Fruit fly (Drosophila melanogaster) whole organism, embryonic: Measurements from ENCODE around the gene Lim3.

ENCODE experiments used
- Adf1 ChIP-seq: fragments of 200-800 bp; sonication (Bioruptor generic); IDR thresholded peaks from 2 replicates; pipeline ENCODE4 v1.3.6; 2022; ENCODE audit warnings: missing biosample characterization, missing genetic modification characterization
- Atf3 ChIP-seq: fragments of 200-800 bp; sonication (Bioruptor generic); optimal IDR thresholded peaks from 3 replicates; lab custom pipeline; 2016; ENCODE audit warnings: missing biosample characterization, missing genetic modification characterization
- Bgb ChIP-seq: fragments of 200-800 bp; sonication (Bioruptor generic); IDR thresholded peaks from 2 replicates; pipeline ENCODE4 v1.3.6; 2022; ENCODE audit warnings: missing biosample characterization, missing genetic modification characterization; ENCODE audit not compliant: partially characterized antibody
- CG10431 ChIP-seq: fragments of 200-800 bp; sonication (Bioruptor generic); optimal IDR thresholded peaks from 3 replicates; lab custom pipeline; 2018; ENCODE audit warnings: missing biosample characterization, mild to moderate bottlenecking, missing genetic modification characterization
- CG10543 ChIP-seq: fragments of 200-800 bp; sonication (Bioruptor generic); optimal IDR thresholded peaks from 3 replicates; lab custom pipeline; 2017; ENCODE audit warnings: missing biosample characterization, mild to moderate bottlenecking, missing genetic modification characterization, moderate library complexity
- CG12071 ChIP-seq: fragments of 200-800 bp; sonication (Bioruptor generic); optimal IDR thresholded peaks from 3 replicates; lab custom pipeline; 2018; ENCODE audit warnings: missing biosample characterization, mild to moderate bottlenecking, missing genetic modification characterization
- CG13123 ChIP-seq: fragments of 200-800 bp; sonication (Bioruptor generic); optimal IDR thresholded peaks from 2 replicates; lab custom pipeline; 2016; ENCODE audit warnings: missing biosample characterization, missing genetic modification characterization
- CG14050 ChIP-seq: fragments of 200-800 bp; sonication (Bioruptor generic); IDR thresholded peaks from 3 replicates; pipeline ENCODE4 v1.3.6; 2022; ENCODE audit warnings: missing biosample characterization, missing genetic modification characterization
- CG14441 ChIP-seq: fragments of 200-800 bp; sonication (Bioruptor generic); IDR thresholded peaks from 2 replicates; pipeline ENCODE4 v1.3.6; 2022; ENCODE audit warnings: missing biosample characterization, missing genetic modification characterization
- CG15269 ChIP-seq: fragments of 200-800 bp; sonication (Bioruptor generic); optimal IDR thresholded peaks from 2 replicates; lab custom pipeline; 2018; ENCODE audit warnings: missing biosample characterization, mild to moderate bottlenecking, missing genetic modification characterization, moderate library complexity
- CG16779 ChIP-seq: fragments of 200-800 bp; sonication (Bioruptor generic); IDR thresholded peaks from 2 replicates; pipeline ENCODE4 v1.3.6; 2022; ENCODE audit warnings: missing biosample characterization, missing genetic modification characterization
- CG16813 ChIP-seq: fragments of 200-800 bp; sonication (Bioruptor generic); IDR thresholded peaks from 3 replicates; pipeline ENCODE4 v1.3.6; 2022; ENCODE audit warnings: missing biosample characterization, missing genetic modification characterization; ENCODE audit not compliant: partially characterized antibody
- CG17328 ChIP-seq: fragments of 200-800 bp; sonication (Bioruptor generic); IDR thresholded peaks from 2 replicates; pipeline ENCODE4 v1.3.6; 2022; ENCODE audit warnings: missing biosample characterization, missing genetic modification characterization
- CG31365 ChIP-seq: fragments of 200-800 bp; sonication (Bioruptor generic); optimal IDR thresholded peaks from 2 replicates; lab custom pipeline; 2018; ENCODE audit warnings: missing biosample characterization, mild to moderate bottlenecking, missing genetic modification characterization
- CG4707 ChIP-seq: fragments of 200-800 bp; sonication (Bioruptor generic); optimal IDR thresholded peaks from 2 replicates; lab custom pipeline; 2018; ENCODE audit warnings: missing biosample characterization, mild to moderate bottlenecking, missing genetic modification characterization, moderate library complexity
- CG6654 ChIP-seq: fragments of 200-800 bp; sonication (Bioruptor generic); optimal IDR thresholded peaks from 2 replicates; lab custom pipeline; 2017; ENCODE audit warnings: missing biosample characterization, mild to moderate bottlenecking, missing genetic modification characterization
- CG6683 ChIP-seq: fragments of 200-800 bp; sonication (Bioruptor generic); optimal IDR thresholded peaks from 2 replicates; lab custom pipeline; 2017; ENCODE audit warnings: missing biosample characterization, mild to moderate bottlenecking, missing genetic modification characterization, missing genetic modification reagents
- CG6765 ChIP-seq: fragments of 200-800 bp; sonication (Bioruptor generic); optimal IDR thresholded peaks from 3 replicates; lab custom pipeline; 2017; ENCODE audit warnings: missing biosample characterization, mild to moderate bottlenecking, missing genetic modification characterization
- CG7963 ChIP-seq: fragments of 200-800 bp; sonication (Bioruptor generic); IDR thresholded peaks from 3 replicates; pipeline ENCODE4 v1.3.6; 2022; ENCODE audit warnings: missing biosample characterization, missing genetic modification characterization; ENCODE audit not compliant: partially characterized antibody
- Camta ChIP-seq: fragments of 200-800 bp; sonication (Bioruptor generic); optimal IDR thresholded peaks from 2 replicates; lab custom pipeline; 2016; ENCODE audit warnings: missing biosample characterization, missing genetic modification characterization
- Dbx ChIP-seq: fragments of 200-800 bp; sonication (Bioruptor generic); IDR thresholded peaks from 3 replicates; pipeline ENCODE4 v1.3.6; 2022; ENCODE audit warnings: missing biosample characterization, missing genetic modification characterization
- Dek ChIP-seq: fragments of 200-800 bp; sonication (Bioruptor generic); optimal IDR thresholded peaks from 3 replicates; lab custom pipeline; 2019; ENCODE audit warnings: missing biosample characterization, mild to moderate bottlenecking, missing genetic modification characterization, moderate library complexity
- Dref ChIP-seq: fragments of 200-800 bp; sonication (Bioruptor generic); IDR thresholded peaks from 2 replicates; pipeline ENCODE4 v1.3.6; 2022; ENCODE audit warnings: missing biosample characterization, missing genetic modification characterization
- E2f2 ChIP-seq: fragments of 200-800 bp; sonication (Bioruptor generic); IDR thresholded peaks from 2 replicates; pipeline ENCODE4 v1.3.6; 2022; ENCODE audit warnings: missing biosample characterization, missing genetic modification characterization
- Fer1 ChIP-seq: fragments of 200-800 bp; sonication (Bioruptor generic); optimal IDR thresholded peaks from 2 replicates; lab custom pipeline; 2017; ENCODE audit warnings: missing biosample characterization, mild to moderate bottlenecking, missing genetic modification characterization
- GATAe ChIP-seq: fragments of 200-800 bp; sonication (Bioruptor generic); conservative IDR thresholded peaks from 2 replicates; pipeline ENCODE4 v1.3.6; 2022; ENCODE audit warnings: missing biosample characterization, missing genetic modification characterization
- HmgZ ChIP-seq: fragments of 200-800 bp; sonication (Bioruptor generic); optimal IDR thresholded peaks from 2 replicates; lab custom pipeline; 2018; ENCODE audit warnings: missing biosample characterization, mild to moderate bottlenecking, missing genetic modification characterization
- Hmr ChIP-seq: fragments of 200-800 bp; sonication (Bioruptor generic); optimal IDR thresholded peaks from 3 replicates; lab custom pipeline; 2017; ENCODE audit warnings: mild to moderate bottlenecking, missing biosample characterization, missing genetic modification reagents, missing genetic modification characterization
- MESR4 ChIP-seq: fragments of 200-800 bp; sonication (Bioruptor generic); optimal IDR thresholded peaks from 2 replicates; lab custom pipeline; 2018; ENCODE audit warnings: missing biosample characterization, mild to moderate bottlenecking, missing genetic modification characterization, moderate library complexity
- Med ChIP-seq: fragments of 200-800 bp; sonication (Bioruptor generic); peaks from one replicate; lab custom pipeline; 2016; ENCODE audit warnings: missing biosample characterization, missing genetic modification characterization, mild to moderate bottlenecking, inconsistent platforms, moderate library complexity
- Mes4 ChIP-seq: fragments of 200-800 bp; sonication (Bioruptor generic); optimal IDR thresholded peaks from 2 replicates; lab custom pipeline; 2016; ENCODE audit warnings: missing biosample characterization, missing genetic modification characterization
- Mrtf ChIP-seq: fragments of 200-800 bp; sonication (Bioruptor generic); IDR thresholded peaks from 3 replicates; pipeline ENCODE4 v1.3.6; 2022; ENCODE audit warnings: missing biosample characterization, missing genetic modification characterization
- Xbp1 ChIP-seq: fragments of 200-800 bp; sonication (Bioruptor generic); optimal IDR thresholded peaks from 3 replicates; lab custom pipeline; 2016; ENCODE audit warnings: missing biosample characterization, mild to moderate bottlenecking, missing genetic modification characterization
- Xrp1 ChIP-seq: fragments of 200-800 bp; sonication (Bioruptor generic); IDR thresholded peaks from 2 replicates; pipeline ENCODE4 v1.3.6; 2022; ENCODE audit warnings: missing biosample characterization, missing genetic modification characterization
- YL-1 ChIP-seq: fragments of 200-800 bp; sonication (Bioruptor generic); optimal IDR thresholded peaks from 3 replicates; lab custom pipeline; 2017; ENCODE audit warnings: missing biosample characterization, mild to moderate bottlenecking, missing genetic modification characterization
- amos ChIP-seq: fragments of 200-800 bp; sonication (Bioruptor generic); IDR thresholded peaks from 2 replicates; pipeline ENCODE4 v1.3.6; 2022; ENCODE audit warnings: missing biosample characterization, missing genetic modification characterization; ENCODE audit not compliant: partially characterized antibody
- bbx ChIP-seq: fragments of 200-800 bp; sonication (Bioruptor generic); IDR thresholded peaks from 2 replicates; pipeline ENCODE4 v1.3.6; 2022; ENCODE audit warnings: missing biosample characterization, missing genetic modification characterization; ENCODE audit not compliant: partially characterized antibody
- cad ChIP-seq: fragments of >200 bp; optimal IDR thresholded peaks from 2 replicates; lab custom pipeline; 2017; ENCODE audit warnings: missing biosample characterization, missing genetic modification characterization
- dm ChIP-seq: fragments of 200-800 bp; sonication (Bioruptor generic); optimal IDR thresholded peaks from 3 replicates; lab custom pipeline; 2016; ENCODE audit warnings: missing biosample characterization, missing genetic modification characterization
- ems ChIP-seq: fragments of 200-800 bp; sonication (Bioruptor generic); optimal IDR thresholded peaks from 3 replicates; lab custom pipeline; 2016; ENCODE audit warnings: missing biosample characterization, missing genetic modification characterization
- en ChIP-seq: fragments of 200-800 bp; sonication (Bioruptor generic); optimal IDR thresholded peaks from 2 replicates; lab custom pipeline; 2016; ENCODE audit warnings: missing biosample characterization, missing genetic modification characterization
- eyg ChIP-seq: fragments of 200-800 bp; sonication (Bioruptor generic); optimal IDR thresholded peaks from 3 replicates; lab custom pipeline; 2016; ENCODE audit warnings: missing biosample characterization, missing genetic modification characterization
- gcm2 ChIP-seq: fragments of 200-800 bp; sonication (Bioruptor generic); optimal IDR thresholded peaks from 2 replicates; lab custom pipeline; 2016; ENCODE audit warnings: missing biosample characterization, missing genetic modification characterization
- oc ChIP-seq: fragments of 200-800 bp; sonication (Bioruptor generic); optimal IDR thresholded peaks from 2 replicates; lab custom pipeline; 2018; ENCODE audit warnings: missing biosample characterization, mild to moderate bottlenecking, missing genetic modification characterization, moderate library complexity
- odd ChIP-seq: fragments of 200-800 bp; sonication (Bioruptor generic); optimal IDR thresholded peaks from 2 replicates; lab custom pipeline; 2017; ENCODE audit warnings: missing biosample characterization, mild to moderate bottlenecking, missing genetic modification characterization
- sr ChIP-seq: fragments of 200-800 bp; sonication (Bioruptor generic); IDR thresholded peaks from 3 replicates; pipeline ENCODE4 v1.3.6; 2022; ENCODE audit warnings: missing biosample characterization, missing genetic modification characterization
- toy ChIP-seq: fragments of 200-800 bp; sonication (Bioruptor generic); IDR thresholded peaks from 2 replicates; pipeline ENCODE4 v1.3.6; 2022; ENCODE audit warnings: missing biosample characterization, missing genetic modification characterization
- unpg ChIP-seq: fragments of 200-800 bp; sonication (Bioruptor generic); optimal IDR thresholded peaks from 3 replicates; lab custom pipeline; 2018; ENCODE audit warnings: missing biosample characterization, mild to moderate bottlenecking, missing genetic modification characterization, moderate library complexity
- wek ChIP-seq: fragments of 200-800 bp; sonication (Bioruptor generic); optimal IDR thresholded peaks from 3 replicates; lab custom pipeline; 2018; ENCODE audit warnings: missing biosample characterization, mild to moderate bottlenecking, missing genetic modification characterization, moderate library complexity
- wor ChIP-seq: fragments of 200-800 bp; sonication (Bioruptor generic); IDR thresholded peaks from 2 replicates; pipeline ENCODE4 v1.3.6; 2022; ENCODE audit warnings: missing biosample characterization, missing genetic modification characterization
- zen2 ChIP-seq: fragments of 200-800 bp; sonication (Bioruptor generic); IDR thresholded peaks from 3 replicates; pipeline ENCODE4 v1.3.6; 2022; ENCODE audit warnings: missing biosample characterization, missing genetic modification characterization; ENCODE audit not compliant: partially characterized antibody
- zfh2 ChIP-seq: fragments of 200-800 bp; sonication (Bioruptor generic); optimal IDR thresholded peaks from 2 replicates; lab custom pipeline; 2016; ENCODE audit warnings: missing biosample characterization, missing genetic modification characterization

Lim3 gene

dm6 chr2L:19045111-19045560, 63.1 kb downstream of the Lim3 start, which contains the start of the genes Ttc19 and Acn (continued):
- TF ChIP-seq unpg (peak; percentile 81), sr (0 out of 3 replicates have a peak, but pooled peaks have one; percentile 17), Camta (GFP tag; lab: Kevin White, UChicago) (peak; percentile 89), zen2 (GFP tag; lab: Robert Waterston, UW) (peak; percentile 79; the same call in 2 of the 3 replicates), Dek (tag; lab: Kevin White, UChicago) (peak; percentile 82), CG14050 (GFP tag; lab: Robert Waterston, UW) (peak; percentile 68), CG4707 (GFP tag; lab: Kevin White, UChicago) (peak; percentile 25), en (GFP tag; lab: Kevin White, UChicago) (peak; percentile 76), Mes4 (peak; percentile 76), Xrp1 (GFP tag; lab: Robert Waterston, UW) (peak; percentile 89), ems (GFP tag; lab: Kevin White, UChicago) (peak; percentile 85), CG12071 (GFP tag; lab: Kevin White, UChicago) (no peak), gcm2 (peak; percentile 45), wor (peak; percentile 65), CG6683 (peak; percentile 24), wek (peak; percentile 76), Atf3 (GFP tag; lab: Kevin White, UChicago) (peak; percentile 85), Dbx (GFP tag; lab: Robert Waterston, UW) (peak; percentile 90), Fer1 (GFP tag; lab: Kevin White, UChicago) (peak; percentile 75), CG14441 (GFP tag; lab: Robert Waterston, UW) (peak; percentile 82), CG13123 (GFP tag; lab: Kevin White, UChicago) (peak; percentile 65), CG10431 (GFP tag; lab: Kevin White, UChicago) (peak; percentile 27), dm (peak; percentile 80), odd (no peak), Adf1 (GFP tag; lab: Robert Waterston, UW) (peak; percentile 70), oc (tag; lab: Kevin White, UChicago) (no peak), Hmr (GFP tag; lab: Kevin White, UChicago) (no peak), CG10543 (peak; percentile 88), CG6654 (GFP tag; lab: Kevin White, UChicago) (no peak), Med (GFP tag; lab: Kevin White, UChicago) (peak; percentile 97), CG17328 (peak; percentile 83), bbx (GFP tag; lab: Robert Waterston, UW) (peak; percentile 96)

dm6 chr2L:19041590-19041989, 66.6 kb downstream of the Lim3 start, which contains the start of gene Catsup:
Catsup (plus strand) TSS chr2L:19041862.
- TF ChIP-seq CG7963 = peak; percentile 62; the same call in 2 of the 3 replicates
- no peak for TF ChIP-seq GATAe (GFP tag; lab: Robert Waterston, UW)
- peak; percentile 59 for TF ChIP-seq amos (GFP tag; lab: Robert Waterston, UW)
- TF ChIP-seq cad = no peak
- peak; percentile 12 for TF ChIP-seq HmgZ (tag; lab: Kevin White, UChicago)
- peak; percentile 70 for TF ChIP-seq Bgb (GFP tag; lab: Robert Waterston, UW)
- peak; percentile 63; the same call in 2 of the 3 replicates for TF ChIP-seq CG16813 (GFP tag; lab: Robert Waterston, UW)
- TF ChIP-seq Dref = peak; percentile 69
- peak; percentile 54 for TF ChIP-seq MESR4 (GFP tag; lab: Kevin White, UChicago)
- TF ChIP-seq E2f2 (GFP tag; lab: Robert Waterston, UW) = peak; percentile 39; the same call in 1 of the 2 replicates
- TF ChIP-seq zfh2 (GFP tag; lab: Kevin White, UChicago) = no peak
- no peak for TF ChIP-seq toy (GFP tag; lab: Robert Waterston, UW)
- TF ChIP-seq YL-1 (GFP tag; lab: Kevin White, UChicago) = peak; percentile 52
- TF ChIP-seq bbx (GFP tag; lab: Robert Waterston, UW) = peak; percentile 61
- TF ChIP-seq CG6765 (GFP tag; lab: Kevin White, UChicago) = no peak
- no peak for TF ChIP-seq CG31365 (tag; lab: Kevin White, UChicago)
- TF ChIP-seq Mrtf = no peak
- no peak for TF ChIP-seq CG16779
- TF ChIP-seq eyg (GFP tag; lab: Kevin White, UChicago) = no peak
- peak; percentile 24 for TF ChIP-seq Xbp1
- TF ChIP-seq CG15269 (tag; lab: Kevin White, UChicago) = no peak
